Worm (Caenorhabditis elegans): Measurements from ENCODE around the gene mig-22.

mig-22 gene

ce11 chrIII:8737391-8737790, 29.8 kb downstream of the mig-22 start:
- no peak for TF ChIP-seq unc-62 (GFP tag; optimal IDR thresholded peaks at IDR 0.05)

- TF ChIP-seq unc-62 (GFP tag; optimal IDR thresholded peaks at IDR 0.05): no peak
These were observed 32.7 kb downstream of the mig-22 start for ce11 chrIII:8734327-8734885.

ce11 chrIII:8733667-8734066, 33.5 kb downstream of the mig-22 start:
- no peak for TF ChIP-seq unc-62 (GFP tag; optimal IDR thresholded peaks at IDR 0.05)

ce11 chrIII:8733237-8733636, 33.9 kb downstream of the mig-22 start:
- TF ChIP-seq unc-62 (GFP tag; optimal IDR thresholded peaks at IDR 0.05): no peak

- no peak for TF ChIP-seq unc-62 (GFP tag; optimal IDR thresholded peaks at IDR 0.05)
These were observed 35.2 kb downstream of the mig-22 start for ce11 chrIII:8731973-8732372.

- no peak for TF ChIP-seq unc-62 (GFP tag; optimal IDR thresholded peaks at IDR 0.05)
These were observed 35.8 kb downstream of the mig-22 start, which contains the start of gene ZK370.4 for ce11 chrIII:8731310-8731709. TSS of gene ZK370.4 (minus strand) at chrIII:8731410.

ce11 chrIII:8726019-8726894, 40.9 kb downstream of the mig-22 start:
- no peak for TF ChIP-seq unc-62 (GFP tag; optimal IDR thresholded peaks at IDR 0.05)

ce11 chrIII:8725224-8725623, 41.9 kb downstream of the mig-22 start:
- TF ChIP-seq unc-62 (GFP tag; optimal IDR thresholded peaks at IDR 0.05): no peak

- no peak for TF ChIP-seq unc-62 (GFP tag; optimal IDR thresholded peaks at IDR 0.05)
These were observed 47.3 kb downstream of the mig-22 start, which contains the start of gene hipr-1 for ce11 chrIII:8719769-8720252. TSS of gene hipr-1 (plus strand) at chrIII:8720202.

ce11 chrIII:8719105-8719504, 48.0 kb downstream of the mig-22 start:
- no peak for TF ChIP-seq unc-62 (GFP tag; optimal IDR thresholded peaks at IDR 0.05)

ce11 chrIII:8718592-8718991, 48.5 kb downstream of the mig-22 start:
- TF ChIP-seq unc-62 (GFP tag; optimal IDR thresholded peaks at IDR 0.05): no peak

ce11 chrIII:8717231-8717694, 49.9 kb downstream of the mig-22 start, which contains the start of gene mrpl-11:
TSS of gene mrpl-11 (plus strand) at chrIII:8717644.
- TF ChIP-seq unc-62 (GFP tag; optimal IDR thresholded peaks at IDR 0.05): no peak

ce11 chrIII:8716084-8716483, 51.1 kb downstream of the mig-22 start, which contains the start of gene B0303.14:
TSS of gene B0303.14 (minus strand) at chrIII:8716184.
- no peak for TF ChIP-seq unc-62 (GFP tag; optimal IDR thresholded peaks at IDR 0.05)
